Fruit fly (Drosophila melanogaster): ENCODE results near the gene CG11158.

Gene CG11158

dm6 chrX:13639998-13640691, 42.6 kb upstream of the CG11158 start:
- TF ChIP-seq Smox (GFP tag; optimal IDR thresholded peaks at IDR 0.05), result peak; percentile 94
- TF ChIP-seq Ets21C (GFP tag; optimal IDR thresholded peaks at IDR 0.05), result peak; percentile 91
- peak; percentile 98 for TF ChIP-seq achi (GFP tag; optimal IDR thresholded peaks at IDR 0.05)
- peak; percentile 98 for TF ChIP-seq CG34406 (GFP tag; optimal IDR thresholded peaks at IDR 0.05)
- peak; percentile 94 for TF ChIP-seq lz (GFP tag; optimal IDR thresholded peaks at IDR 0.05)
- peak; percentile 99 for TF ChIP-seq CG15336 (GFP tag; IDR thresholded peaks at IDR 0.05)
- TF ChIP-seq CG10631 (GFP tag; optimal IDR thresholded peaks at IDR 0.05), result peak; percentile 97
- peak; percentile 98 for TF ChIP-seq ss (GFP tag; optimal IDR thresholded peaks at IDR 0.05)
- peak; percentile 98 for TF ChIP-seq svp (GFP tag)
- TF ChIP-seq CG11762 (GFP tag; optimal IDR thresholded peaks at IDR 0.05; ENCODE audit: insufficient read depth), result peak; percentile 98
- TF ChIP-seq Hr38 (GFP tag; optimal IDR thresholded peaks at IDR 0.05), result peak; percentile 92
- peak; percentile 97 for TF ChIP-seq Gug (GFP tag; IDR thresholded peaks at IDR 0.05)
- TF ChIP-seq Sox14 (GFP tag; optimal IDR thresholded peaks at IDR 0.05), result peak; percentile 98
- TF ChIP-seq pdm3 (GFP tag; optimal IDR thresholded peaks at IDR 0.05), result peak; percentile 99
- TF ChIP-seq Hr4 (GFP tag; optimal IDR thresholded peaks at IDR 0.05), result peak; percentile 99
- TF ChIP-seq CG6163 (GFP tag; IDR thresholded peaks at IDR 0.05), result peak; percentile 99
- peak; percentile 97 for TF ChIP-seq CG11294 (GFP tag; IDR thresholded peaks at IDR 0.05)
- TF ChIP-seq CG3919 (GFP tag; optimal IDR thresholded peaks at IDR 0.05), result peak; percentile 99
- TF ChIP-seq spab (GFP tag; optimal IDR thresholded peaks at IDR 0.05), result peak; percentile 97
- peak; percentile 97 for TF ChIP-seq CG16779 (tag; optimal IDR thresholded peaks at IDR 0.05)
- TF ChIP-seq CG6792 (GFP tag; optimal IDR thresholded peaks at IDR 0.05), result peak; percentile 98
- TF ChIP-seq CG11902 (GFP tag; optimal IDR thresholded peaks at IDR 0.05), result peak; percentile 96
- peak; percentile 99 for TF ChIP-seq net (GFP tag; optimal IDR thresholded peaks at IDR 0.05)
- peak; percentile 83 for TF ChIP-seq Eip93F (GFP tag; optimal IDR thresholded peaks at IDR 0.05)
- peak; percentile 96 for TF ChIP-seq Sox102F (GFP tag; optimal IDR thresholded peaks at IDR 0.05)
- peak; percentile 98 for TF ChIP-seq Lpt (GFP tag; optimal IDR thresholded peaks at IDR 0.05)
- peak; percentile 98 for TF ChIP-seq CG1621 (tag; optimal IDR thresholded peaks at IDR 0.05)
- peak; percentile 64 for TF ChIP-seq Blimp-1 (GFP tag; optimal IDR thresholded peaks at IDR 0.05)
- peak; percentile 98 for TF ChIP-seq CG32006 (GFP tag; optimal IDR thresholded peaks at IDR 0.05)
- TF ChIP-seq OdsH (GFP tag; optimal IDR thresholded peaks at IDR 0.05), result peak; percentile 98
- TF ChIP-seq CG3032 (tag; optimal IDR thresholded peaks at IDR 0.05), result peak; percentile 95
- peak; percentile 98 for TF ChIP-seq CG10669 (GFP tag; optimal IDR thresholded peaks at IDR 0.05)
- peak; percentile 90 for TF ChIP-seq vri (GFP tag; optimal IDR thresholded peaks at IDR 0.05)
- peak; percentile 91 for TF ChIP-seq CG31627 (GFP tag; optimal IDR thresholded peaks at IDR 0.05)
- peak; percentile 99 for TF ChIP-seq eg (GFP tag; IDR thresholded peaks at IDR 0.05)
- peak; percentile 98 for TF ChIP-seq fkh (GFP tag; optimal IDR thresholded peaks at IDR 0.05)
- TF ChIP-seq Hr39 (GFP tag; optimal IDR thresholded peaks at IDR 0.05), result peak; percentile 95
- TF ChIP-seq acj6 (GFP tag; optimal IDR thresholded peaks at IDR 0.05), result peak; percentile 98
- TF ChIP-seq CG8632 (GFP tag; optimal IDR thresholded peaks at IDR 0.05), result peak; percentile 98
- peak; percentile 97 for TF ChIP-seq fd85E (GFP tag; optimal IDR thresholded peaks at IDR 0.05)
- peak; percentile 98 for TF ChIP-seq Eip75B (GFP tag; optimal IDR thresholded peaks at IDR 0.05)
- TF ChIP-seq Eip78C (GFP tag), result peak; percentile 100
- peak; percentile 95 for TF ChIP-seq Sox15 (GFP tag; optimal IDR thresholded peaks at IDR 0.05)
- TF ChIP-seq salr (GFP tag; optimal IDR thresholded peaks at IDR 0.05), result peak; percentile 96 to 97
- TF ChIP-seq CG4318 (GFP tag; optimal IDR thresholded peaks at IDR 0.05), result peak; percentile 98
- peak; percentile 99 for TF ChIP-seq CG8119 (GFP tag; IDR thresholded peaks at IDR 0.05)
- TF ChIP-seq dsx (GFP tag; optimal IDR thresholded peaks at IDR 0.05; ENCODE audit: poor library complexity, severe bottlenecking), result peak; percentile 96
- peak; percentile 94 for TF ChIP-seq CG9139 (GFP tag; optimal IDR thresholded peaks at IDR 0.05)
- TF ChIP-seq cyc (GFP tag; optimal IDR thresholded peaks at IDR 0.05), result peak; percentile 93
- TF ChIP-seq topi (GFP tag; optimal IDR thresholded peaks at IDR 0.05), result peak; percentile 97
- TF ChIP-seq CG6276 (GFP tag; optimal IDR thresholded peaks at IDR 0.05), result peak; percentile 99
